Worm (Caenorhabditis elegans): ENCODE data around the gene asp-14.

- TF ChIP-seq tab-1 (GFP tag; IDR thresholded peaks at IDR 0.05) (no peak), ztf-29 (GFP tag; IDR thresholded peaks at IDR 0.05) (no peak), flt-1 (GFP tag; IDR thresholded peaks at IDR 0.05) (no peak), ref-1 (GFP tag; conservative IDR thresholded peaks at IDR 0.05) (no peak), med-1 (GFP tag; optimal IDR thresholded peaks at IDR 0.05; ENCODE audit: insufficient read depth) (no peak), T22C8.4 (GFP tag; IDR thresholded peaks at IDR 0.05) (no peak), cog-1 (tag; optimal IDR thresholded peaks at IDR 0.05) (no peak), ztf-23 (GFP tag; IDR thresholded peaks at IDR 0.05) (no peak)
Observed at ce11 chrX:6405905-6406304, 40.6 kb downstream of the asp-14 start.

Measured in whole organism, midembryonic.